Fruit fly (Drosophila melanogaster): ENCODE results near the gene CG3407.

Gene CG3407

dm6 chr2L:3779143-3779788 lies 33.9 kb downstream of the CG3407 start (continued):
- TF ChIP-seq CG6813 (GFP tag; optimal IDR thresholded peaks at IDR 0.05) = peak; percentile 16
- no peak for TF ChIP-seq CG5953 (GFP tag; IDR thresholded peaks at IDR 0.05)
- peak; percentile 38 for TF ChIP-seq CG11504 (tag; optimal IDR thresholded peaks at IDR 0.05)
- TF ChIP-seq Hand (GFP tag; optimal IDR thresholded peaks at IDR 0.05) = peak; percentile 16
- peak; percentile 18 for TF ChIP-seq MTF-1 (GFP tag; optimal IDR thresholded peaks at IDR 0.05; ENCODE audit: borderline replicate concordance)
- 0 out of 3 replicates have a peak, but pooled peaks have one; percentile 25 for TF ChIP-seq CG11456 (GFP tag; IDR thresholded peaks at IDR 0.05)
- TF ChIP-seq CG12104 (GFP tag; optimal IDR thresholded peaks at IDR 0.05) = peak; percentile 45
- TF ChIP-seq CG17912 (GFP tag; optimal IDR thresholded peaks at IDR 0.05) = no peak
- TF ChIP-seq sqz (GFP tag; optimal IDR thresholded peaks at IDR 0.05) = peak; percentile 69
- no peak for TF ChIP-seq CG30020 (tag; optimal IDR thresholded peaks at IDR 0.05)
- peak; percentile 15 for TF ChIP-seq bcd (GFP tag; optimal IDR thresholded peaks at IDR 0.05)
- TF ChIP-seq unpg (GFP tag; optimal IDR thresholded peaks at IDR 0.05) = peak; percentile 18
- peak; percentile 22 for TF ChIP-seq CoRest (tag; optimal IDR thresholded peaks at IDR 0.05)
- peak; percentile 39 for TF ChIP-seq CG30403 (GFP tag; optimal IDR thresholded peaks at IDR 0.05)
- peak; percentile 82 for TF ChIP-seq mirr (GFP tag; optimal IDR thresholded peaks at IDR 0.05)
- peak; percentile 39 for TF ChIP-seq CG15269 (tag; optimal IDR thresholded peaks at IDR 0.05)
- peak; percentile 50 for TF ChIP-seq gem (tag; optimal IDR thresholded peaks at IDR 0.05)
- 0 out of 4 replicates have a peak, but pooled peaks have one; percentile 39 for TF ChIP-seq chinmo (GFP tag; IDR thresholded peaks at IDR 0.05; ENCODE audit: partially characterized antibody)
- TF ChIP-seq lab (GFP tag; optimal IDR thresholded peaks at IDR 0.05) = peak; percentile 15
- no peak for TF ChIP-seq tin (GFP tag; optimal IDR thresholded peaks at IDR 0.05)
- peak; percentile 22; the same call in 1 of the 2 replicates for TF ChIP-seq GATAe (GFP tag; conservative IDR thresholded peaks at IDR 0.05)
- no peak for TF ChIP-seq Dip3 (GFP tag; optimal IDR thresholded peaks at IDR 0.05)
- TF ChIP-seq Spps (tag; optimal IDR thresholded peaks at IDR 0.05) = no peak
- peak; percentile 9 for TF ChIP-seq caup (GFP tag; optimal IDR thresholded peaks at IDR 0.05; ENCODE audit: severe bottlenecking)
- TF ChIP-seq eve (GFP tag; optimal IDR thresholded peaks at IDR 0.05) = peak in 1 of 2 experiments; percentile 73
- TF ChIP-seq CG12071 (GFP tag; optimal IDR thresholded peaks at IDR 0.05) = peak; percentile 55
- peak; percentile 31 for TF ChIP-seq CG12659 (GFP tag; optimal IDR thresholded peaks at IDR 0.05)
- peak; percentile 67 for TF ChIP-seq sd (tag; optimal IDR thresholded peaks at IDR 0.05)

- peak; percentile 60 for TF ChIP-seq sug (tag; optimal IDR thresholded peaks at IDR 0.05)
- peak; percentile 42 for TF ChIP-seq odd (GFP tag; optimal IDR thresholded peaks at IDR 0.05)
- peak; percentile 17 for TF ChIP-seq shn (GFP tag; optimal IDR thresholded peaks at IDR 0.05)
- 0 out of 2 replicates have a peak, but pooled peaks have one; percentile 62 for TF ChIP-seq chm (GFP tag; IDR thresholded peaks at IDR 0.05)
- TF ChIP-seq CG18262 (tag; optimal IDR thresholded peaks at IDR 0.05) = peak; percentile 57
- no peak for TF ChIP-seq CG11560 (tag; IDR thresholded peaks at IDR 0.05)
- peak; percentile 10 for TF ChIP-seq CG4424 (GFP tag; optimal IDR thresholded peaks at IDR 0.05)
- TF ChIP-seq lola (GFP tag; optimal IDR thresholded peaks at IDR 0.05) = peak in 1 of 3 experiments; percentile 2
- TF ChIP-seq Bgb (GFP tag; IDR thresholded peaks at IDR 0.05; ENCODE audit: partially characterized antibody) = peak; percentile 11; the same call in 1 of the 2 replicates
- TF ChIP-seq bowl (GFP tag; IDR thresholded peaks at IDR 0.05) = peak; percentile 9; the same call in 1 of the 2 replicates
- TF ChIP-seq CG13424 (tag; optimal IDR thresholded peaks at IDR 0.05) = peak; percentile 1
- TF ChIP-seq slbo (GFP tag; IDR thresholded peaks at IDR 0.05) = 0 out of 2 replicates have a peak, but pooled peaks have one; percentile 27
- TF ChIP-seq Xrp1 (GFP tag; IDR thresholded peaks at IDR 0.05) = peak; percentile 27; the same call in 1 of the 2 replicates
- no peak for TF ChIP-seq CG4617 (GFP tag; optimal IDR thresholded peaks at IDR 0.05; ENCODE audit: borderline replicate concordance)
- no peak for TF ChIP-seq Lim3 (GFP tag; IDR thresholded peaks at IDR 0.05)
- peak; percentile 82 for TF ChIP-seq exex (tag; optimal IDR thresholded peaks at IDR 0.05)
- no peak for TF ChIP-seq gsb-n (tag; optimal IDR thresholded peaks at IDR 0.05)
- peak; percentile 95 for TF ChIP-seq grn (GFP tag; optimal IDR thresholded peaks at IDR 0.05)
Observed at dm6 chr2L:3778157-3779060, 34.8 kb downstream of the CG3407 start.

Measured in whole organism, embryonic.